Worm (Caenorhabditis elegans) whole organism, mixed stage, embryonic: ENCODE results near the gene F37C12.10.

ENCODE experiments used
- elt-3 ChIP-seq: fragments of 150-350 bp; optimal IDR thresholded peaks from 2 replicates; lab custom pipeline; 2014; ENCODE audit warnings: missing biosample characterization, missing genetic modification characterization
- flh-1 ChIP-seq: fragments of 200-800 bp; sonication (Bioruptor generic); optimal IDR thresholded peaks from 2 replicates; lab custom pipeline; 2018; ENCODE audit warnings: mild to moderate bottlenecking, missing genetic modification characterization, moderate library complexity, missing compliant biosample characterization
- lsy-2 ChIP-seq: fragments of 150-350 bp; optimal IDR thresholded peaks from 2 replicates; lab custom pipeline; 2014; ENCODE audit warnings: missing biosample characterization, missing genetic modification characterization
- nhr-76 ChIP-seq: sonication (generic microtip); optimal IDR thresholded peaks from 2 replicates; lab custom pipeline; 2017; ENCODE audit warnings: missing biosample characterization, missing genetic modification characterization
- snpc-4 ChIP-seq: fragments of 150-350 bp; optimal IDR thresholded peaks from 2 replicates; lab custom pipeline; 2014; ENCODE audit warnings: missing biosample characterization, missing genetic modification characterization
- tbx-8 ChIP-seq: fragments of 200-800 bp; sonication (Bioruptor generic); optimal IDR thresholded peaks from 2 replicates; lab custom pipeline; 2018; ENCODE audit warnings: mild to moderate bottlenecking, missing genetic modification characterization, moderate library complexity, missing compliant biosample characterization
- unc-39 ChIP-seq: fragments of 150-350 bp; optimal IDR thresholded peaks from 2 replicates; lab custom pipeline; 2014; ENCODE audit warnings: missing biosample characterization, missing genetic modification characterization
- unc-62 ChIP-seq: fragments of 150-350 bp; optimal IDR thresholded peaks from 2 replicates; lab custom pipeline; 2014; ENCODE audit warnings: missing biosample characterization, missing genetic modification reagents, missing genetic modification characterization

- TF ChIP-seq elt-3 (tag; lab: Kevin White, UChicago), result no peak
- TF ChIP-seq unc-62 (GFP tag; lab: Kevin White, UChicago), result no peak
- TF ChIP-seq flh-1 (GFP tag; lab: Kevin White, UChicago), result no peak
- no peak for TF ChIP-seq nhr-76
- TF ChIP-seq unc-39 (tag; lab: Kevin White, UChicago), result no peak
- TF ChIP-seq lsy-2 (tag; lab: Kevin White, UChicago), result no peak
- TF ChIP-seq snpc-4 (tag; lab: Kevin White, UChicago), result no peak
- TF ChIP-seq tbx-8, result no peak
These were observed 21.5 kb upstream of the F37C12.10 start, which contains the start of gene R151.2 for ce11 chrIII:7209721-7210120.
